Fruit fly (Drosophila melanogaster): ENCODE data around the gene CG42488.
A peak's percentile ranks its signal among the peaks of the same experiment; 100 is the strongest.

CG42488 gene

DNA sequence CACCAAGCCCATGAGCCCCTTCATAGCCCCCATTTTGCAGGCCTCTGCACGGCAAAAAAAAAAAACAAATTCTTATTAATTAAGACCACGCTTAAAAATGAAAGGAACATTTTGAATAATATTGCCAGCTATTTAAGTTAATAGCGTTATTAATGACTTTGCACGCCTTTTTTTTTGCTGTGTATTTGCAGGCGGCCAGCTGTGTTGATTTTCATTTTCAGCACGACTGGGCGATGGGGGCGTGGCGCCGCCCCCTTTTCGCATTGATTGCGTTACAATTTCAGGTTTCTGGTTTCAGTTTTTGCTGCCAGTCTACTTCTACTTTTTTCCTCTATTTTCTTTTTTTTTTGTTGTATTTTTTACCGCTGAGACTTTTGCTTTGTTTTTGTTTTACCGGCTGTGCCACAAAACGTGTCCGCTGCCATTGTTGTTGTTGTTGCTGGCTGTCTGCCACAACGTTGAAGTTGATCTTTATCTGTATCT is 49.0 kb downstream of the CG42488 start:
- TF ChIP-seq Hnf4 (GFP tag; optimal IDR thresholded peaks at IDR 0.05) (peak; percentile 2), Mio (GFP tag; optimal IDR thresholded peaks at IDR 0.05) (no peak), Hr83 (GFP tag; optimal IDR thresholded peaks at IDR 0.05; ENCODE audit: poor library complexity, severe bottlenecking) (no peak), brk (GFP tag; optimal IDR thresholded peaks at IDR 0.05) (peak; percentile 26), Sp1 (GFP tag; optimal IDR thresholded peaks at IDR 0.05) (no peak), HLH106 (tag; optimal IDR thresholded peaks at IDR 0.05) (no peak), Dif (GFP tag; optimal IDR thresholded peaks at IDR 0.05; ENCODE audit: partially characterized antibody) (no peak), woc (GFP tag; optimal IDR thresholded peaks at IDR 0.05) (no peak), h (GFP tag; optimal IDR thresholded peaks at IDR 0.05) (peak; percentile 56), dl (GFP tag; optimal IDR thresholded peaks at IDR 0.05; ENCODE audit: insufficient read depth in 1 of 2, partially characterized antibody in 2 of 2) (no peak), rgr (GFP tag; optimal IDR thresholded peaks at IDR 0.05) (peak; percentile 56), Hr78 (GFP tag; optimal IDR thresholded peaks at IDR 0.05) (no peak), jim (GFP tag; optimal IDR thresholded peaks at IDR 0.05) (no peak), dmrt93B (GFP tag; optimal IDR thresholded peaks at IDR 0.05) (no peak), pan (optimal IDR thresholded peaks at IDR 0.05) (no peak), fru (GFP tag; optimal IDR thresholded peaks at IDR 0.05) (peak; percentile 70), lola (GFP tag; optimal IDR thresholded peaks at IDR 0.05) (no peak), CG9705 (GFP tag; optimal IDR thresholded peaks at IDR 0.05) (no peak), tai (GFP tag; optimal IDR thresholded peaks at IDR 0.05) (no peak), Rel (GFP tag; optimal IDR thresholded peaks at IDR 0.05) (no peak), Rel (tag; optimal IDR thresholded peaks at IDR 0.05) (no peak), CG32264 (GFP tag; optimal IDR thresholded peaks at IDR 0.05) (no peak), Myc (optimal IDR thresholded peaks at IDR 0.05) (no peak), OdsH (GFP tag; optimal IDR thresholded peaks at IDR 0.05) (peak; percentile 37), dsf (GFP tag; optimal IDR thresholded peaks at IDR 0.05; ENCODE audit: borderline replicate concordance) (no peak), ey (GFP tag; optimal IDR thresholded peaks at IDR 0.05) (peak; percentile 42), CrebA (GFP tag; optimal IDR thresholded peaks at IDR 0.05; ENCODE audit: borderline replicate concordance) (no peak), Vsx2 (GFP tag; optimal IDR thresholded peaks at IDR 0.05; ENCODE audit: partially characterized antibody) (no peak), br (GFP tag; optimal IDR thresholded peaks at IDR 0.05) (peak; percentile 48), Jra (GFP tag; optimal IDR thresholded peaks at IDR 0.05) (no peak), psq (GFP tag; optimal IDR thresholded peaks at IDR 0.05) (peak; percentile 3), sage (GFP tag; optimal IDR thresholded peaks at IDR 0.05) (no peak), foxo (GFP tag; optimal IDR thresholded peaks at IDR 0.05) (peak in 1 of 2 experiments; percentile 71), Dfd (GFP tag; optimal IDR thresholded peaks at IDR 0.05) (no peak)

DNA sequence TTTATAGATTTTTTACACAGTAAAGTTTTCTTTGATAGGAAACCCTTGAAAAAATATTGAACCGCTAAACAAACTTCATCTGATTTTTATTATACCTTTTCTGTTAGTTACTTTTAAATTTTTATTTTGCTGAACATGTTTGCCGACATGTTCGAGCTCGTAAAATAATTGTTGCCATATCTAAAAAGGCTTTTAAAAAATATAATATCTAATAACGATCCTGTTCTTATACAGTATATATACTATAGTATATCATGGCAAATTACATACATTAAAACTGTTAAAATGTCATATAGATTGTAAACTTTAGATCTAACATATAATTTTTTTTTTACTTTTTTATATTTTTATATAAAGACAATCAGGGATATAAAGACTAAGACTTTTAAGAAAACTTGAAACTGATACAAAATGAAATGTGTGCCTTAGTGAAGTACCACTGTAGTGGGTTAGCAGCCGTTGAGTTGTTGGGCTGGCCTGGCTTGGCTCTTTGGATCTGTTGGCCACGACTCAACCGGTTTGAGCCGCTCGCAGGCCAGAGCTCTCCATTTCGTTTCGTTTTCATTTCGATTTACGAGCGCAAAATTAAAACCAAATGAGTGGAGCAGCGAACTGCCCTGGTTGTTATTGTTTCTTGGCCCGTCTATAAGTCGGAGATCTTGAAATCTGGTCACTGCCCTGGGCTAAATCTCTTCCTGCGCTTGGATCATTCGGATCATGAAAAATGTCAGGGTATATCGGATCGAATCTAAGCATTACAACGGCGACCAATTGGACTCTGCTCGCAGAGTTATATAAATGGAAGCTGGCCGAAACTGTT is 49.7 kb downstream of the CG42488 start:
- TF ChIP-seq foxo (GFP tag; optimal IDR thresholded peaks at IDR 0.05) (peak in 1 of 2 experiments; percentile 37), Hnf4 (GFP tag; optimal IDR thresholded peaks at IDR 0.05) (peak; percentile 17), sv (GFP tag; optimal IDR thresholded peaks at IDR 0.05) (no peak), dmrt93B (GFP tag; optimal IDR thresholded peaks at IDR 0.05) (peak; percentile 16), Abd-B (GFP tag; optimal IDR thresholded peaks at IDR 0.05) (no peak), Dfd (GFP tag; optimal IDR thresholded peaks at IDR 0.05) (no peak), ey (GFP tag; optimal IDR thresholded peaks at IDR 0.05) (no peak), psq (GFP tag; optimal IDR thresholded peaks at IDR 0.05) (peak; percentile 41), GATAd (GFP tag; optimal IDR thresholded peaks at IDR 0.05) (no peak), OdsH (GFP tag; optimal IDR thresholded peaks at IDR 0.05) (peak; percentile 36), Vsx2 (GFP tag; optimal IDR thresholded peaks at IDR 0.05; ENCODE audit: partially characterized antibody) (no peak), usp (GFP tag; optimal IDR thresholded peaks at IDR 0.05) (no peak), tai (GFP tag; optimal IDR thresholded peaks at IDR 0.05) (no peak), HLH106 (tag; optimal IDR thresholded peaks at IDR 0.05) (peak; percentile 46), Sp1 (GFP tag; optimal IDR thresholded peaks at IDR 0.05) (peak; percentile 34), rgr (GFP tag; optimal IDR thresholded peaks at IDR 0.05) (peak; percentile 4)
